Fruit fly (Drosophila melanogaster): Measurements from ENCODE around the gene ru.

The ru gene

dm6 chr3L:1334571-1335427 lies 35.6 kb upstream of the ru start, which contains the start of the genes Hmbs and CG2211 (continued):
- no peak for TF ChIP-seq tna (GFP tag; IDR thresholded peaks at IDR 0.05; ENCODE audit: partially characterized antibody)
- peak; percentile 89 for TF ChIP-seq gem (tag; optimal IDR thresholded peaks at IDR 0.05)
- TF ChIP-seq Scr (GFP tag; IDR thresholded peaks at IDR 0.05; ENCODE audit: partially characterized antibody) = peak; percentile 55
- peak; percentile 74 for TF ChIP-seq Aef1 (GFP tag; IDR thresholded peaks at IDR 0.05)
- peak; percentile 31 for TF ChIP-seq CTCF (GFP tag; optimal IDR thresholded peaks at IDR 0.05)
- TF ChIP-seq Hr78 (GFP tag; optimal IDR thresholded peaks at IDR 0.05) = peak in 1 of 2 experiments; percentile 90
- peak; percentile 72 for TF ChIP-seq HHEX (GFP tag; optimal IDR thresholded peaks at IDR 0.05)
- peak; percentile 85 for TF ChIP-seq maf-S (GFP tag; optimal IDR thresholded peaks at IDR 0.05)
- TF ChIP-seq Oli (tag; optimal IDR thresholded peaks at IDR 0.05) = peak; percentile 73
- TF ChIP-seq hth (optimal IDR thresholded peaks at IDR 0.05) = no peak
- peak; percentile 70 for TF ChIP-seq CG8765 (GFP tag; IDR thresholded peaks at IDR 0.05)
- peak; percentile 68 for TF ChIP-seq danr (GFP tag; IDR thresholded peaks at IDR 0.05)
- peak; percentile 84 for TF ChIP-seq Nf-YC (tag; optimal IDR thresholded peaks at IDR 0.05)
- peak; percentile 91 for TF ChIP-seq Sin3A (optimal IDR thresholded peaks at IDR 0.05)
- TF ChIP-seq tup (GFP tag; optimal IDR thresholded peaks at IDR 0.05) = peak; percentile 75
- TF ChIP-seq CG17612 (GFP tag; IDR thresholded peaks at IDR 0.05) = peak; percentile 59; the same call in 1 of the 2 replicates
- TF ChIP-seq unc-4 (GFP tag; IDR thresholded peaks at IDR 0.05; ENCODE audit: partially characterized antibody) = peak; percentile 48; the same call in 1 of the 2 replicates
- TF ChIP-seq Fer3 (tag; optimal IDR thresholded peaks at IDR 0.05) = peak; percentile 84
- TF ChIP-seq CG15011 (GFP tag; optimal IDR thresholded peaks at IDR 0.05) = peak; percentile 69
- peak; percentile 68 for TF ChIP-seq ftz-f1 (GFP tag; optimal IDR thresholded peaks at IDR 0.05)
- peak; percentile 86 for TF ChIP-seq CG4854 (GFP tag; optimal IDR thresholded peaks at IDR 0.05)
- TF ChIP-seq B-H1 (GFP tag; IDR thresholded peaks at IDR 0.05) = peak; percentile 80
- TF ChIP-seq Elba2 (GFP tag; optimal IDR thresholded peaks at IDR 0.05) = peak; percentile 84
- peak; percentile 69 to 94 for TF ChIP-seq crp (GFP tag; optimal IDR thresholded peaks at IDR 0.05)
- TF ChIP-seq hbn (GFP tag; IDR thresholded peaks at IDR 0.05; ENCODE audit: partially characterized antibody) = no peak; the same call in 1 of the 2 replicates
- TF ChIP-seq CG12391 (tag; optimal IDR thresholded peaks at IDR 0.05) = peak; percentile 94
- TF ChIP-seq Meics (GFP tag; optimal IDR thresholded peaks at IDR 0.05) = peak; percentile 86
- peak; percentile 67 for TF ChIP-seq Dref (GFP tag; IDR thresholded peaks at IDR 0.05)
- no peak for TF ChIP-seq fru (optimal IDR thresholded peaks at IDR 0.05)
- peak; percentile 25 for TF ChIP-seq CG31365 (tag; optimal IDR thresholded peaks at IDR 0.05)
- TF ChIP-seq nerfin-2 (GFP tag; IDR thresholded peaks at IDR 0.05; ENCODE audit: partially characterized antibody) = no peak
- peak; percentile 57; the same call in 1 of the 3 replicates for TF ChIP-seq ase (GFP tag; IDR thresholded peaks at IDR 0.05)
- TF ChIP-seq p53 (GFP tag; optimal IDR thresholded peaks at IDR 0.05) = peak; percentile 7
- TF ChIP-seq dmrt11E (tag; optimal IDR thresholded peaks at IDR 0.05) = peak; percentile 83
- peak; percentile 79 for TF ChIP-seq CG33557 (GFP tag; optimal IDR thresholded peaks at IDR 0.05)
- peak; percentile 58; the same call in 1 of the 2 replicates for TF ChIP-seq wor (GFP tag; IDR thresholded peaks at IDR 0.05)
- peak; percentile 91 for TF ChIP-seq ems (GFP tag; optimal IDR thresholded peaks at IDR 0.05)
- peak; percentile 72; the same call in 1 of the 3 replicates for TF ChIP-seq C15 (GFP tag; IDR thresholded peaks at IDR 0.05)
- TF ChIP-seq tin (GFP tag; optimal IDR thresholded peaks at IDR 0.05) = peak; percentile 92
- TF ChIP-seq CG10267 (tag; optimal IDR thresholded peaks at IDR 0.05) = peak; percentile 88
- no peak for TF ChIP-seq cg (GFP tag; optimal IDR thresholded peaks at IDR 0.05)
- TF ChIP-seq CG18599 (GFP tag; optimal IDR thresholded peaks at IDR 0.05) = peak; percentile 91
- TF ChIP-seq Mes4 (GFP tag; optimal IDR thresholded peaks at IDR 0.05) = peak; percentile 87
- no peak for TF ChIP-seq CG7745 (tag; optimal IDR thresholded peaks at IDR 0.05)
- TF ChIP-seq br (optimal IDR thresholded peaks at IDR 0.05) = no peak
- TF ChIP-seq ci (GFP tag; IDR thresholded peaks at IDR 0.05) = peak; percentile 92
- TF ChIP-seq inv (GFP tag; IDR thresholded peaks at IDR 0.05; ENCODE audit: partially characterized antibody) = no peak; the same call in 1 of the 2 replicates
- peak; percentile 75 for TF ChIP-seq seq (GFP tag; IDR thresholded peaks at IDR 0.05)
- no peak for TF ChIP-seq CG2129 (GFP tag; IDR thresholded peaks at IDR 0.05; ENCODE audit: partially characterized antibody)

Data from whole organism, embryonic.